Worm (Caenorhabditis elegans) whole organism, L3 larva: Measurements from ENCODE around the gene dgtr-1.

ENCODE experiments used
- R02D3.7 ChIP-seq: fragments of 150-350 bp; optimal IDR thresholded peaks from 2 replicates; lab custom pipeline; 2014; ENCODE audit warnings: missing biosample characterization, missing genetic modification characterization
- aly-2 ChIP-seq: fragments of 150-350 bp; optimal IDR thresholded peaks from 2 replicates; lab custom pipeline; 2014; ENCODE audit warnings: missing biosample characterization, missing genetic modification characterization
- ceh-9 ChIP-seq: sonication (generic microtip); optimal IDR thresholded peaks from 2 replicates; lab custom pipeline; 2018; ENCODE audit warnings: missing biosample characterization, missing genetic modification characterization
- egl-27 ChIP-seq: sonication (generic microtip); optimal IDR thresholded peaks from 4 replicates; lab custom pipeline; 2017; ENCODE audit warnings: missing biosample characterization, missing genetic modification reagents, missing genetic modification characterization
- nhr-11 ChIP-seq: fragments of 150-350 bp; optimal IDR thresholded peaks from 2 replicates; lab custom pipeline; 2014; ENCODE audit warnings: missing biosample characterization, missing genetic modification characterization
- nhr-237 ChIP-seq: fragments of 150-350 bp; optimal IDR thresholded peaks from 2 replicates; lab custom pipeline; 2014; ENCODE audit warnings: missing biosample characterization, missing genetic modification characterization
- nhr-76 ChIP-seq: fragments of 150-350 bp; sonication (generic microtip); optimal IDR thresholded peaks from 5 replicates; lab custom pipeline; 2014; ENCODE audit warnings: missing biosample characterization, missing genetic modification characterization
- sea-2 ChIP-seq: fragments of 150-350 bp; sonication (generic microtip); optimal IDR thresholded peaks from 4 replicates; lab custom pipeline; 2014; ENCODE audit warnings: missing biosample characterization, missing genetic modification reagents, missing genetic modification characterization
- tbx-2 ChIP-seq: sonication (generic microtip); optimal IDR thresholded peaks from 2 replicates; lab custom pipeline; 2016; ENCODE audit warnings: mild to moderate bottlenecking, missing genetic modification characterization, missing compliant biosample characterization

- TF ChIP-seq R02D3.7 (tag; lab: Kevin White, UChicago) (no peak), ceh-9 (tag; lab: Kevin White, UChicago) (no peak), sea-2 (GFP tag; lab: Kevin White, UChicago) (no peak), nhr-11 (tag; lab: Kevin White, UChicago) (no peak), egl-27 (no peak), nhr-76 (no peak), tbx-2 (tag; lab: Kevin White, UChicago) (no peak), nhr-237 (tag; lab: Kevin White, UChicago) (no peak), aly-2 (tag; lab: Kevin White, UChicago) (no peak)
Measured at ce11 chrV:6509717-6510116, 12.8 kb downstream of the dgtr-1 start, which contains the start of gene ubh-2.
